Worm (Caenorhabditis elegans) whole organism, midembryonic: ENCODE measurements around the gene F52C12.2.

Experiments used
- T22C8.4 ChIP-seq: fragments of 200-800 bp; sonication (Bioruptor generic); IDR thresholded peaks from 2 replicates; pipeline ENCODE4 v1.3.6; 2022; ENCODE audit warnings: missing genetic modification characterization, missing compliant biosample characterization
- cog-1 ChIP-seq: sonication (generic microtip); optimal IDR thresholded peaks from 2 replicates; lab custom pipeline; 2016; ENCODE audit warnings: missing genetic modification characterization, missing compliant biosample characterization
- flt-1 ChIP-seq: fragments of 200-800 bp; sonication (Bioruptor generic); IDR thresholded peaks from 2 replicates; pipeline ENCODE4 v1.3.6; 2022; ENCODE audit warnings: missing genetic modification characterization, missing compliant biosample characterization
- klf-2 ChIP-seq: fragments of 200-800 bp; sonication (Bioruptor generic); conservative IDR thresholded peaks from 2 replicates; pipeline ENCODE4 v1.3.6; 2022; ENCODE audit warnings: missing genetic modification reagents, missing genetic modification characterization, missing compliant biosample characterization
- med-1 ChIP-seq: sonication (generic microtip); optimal IDR thresholded peaks from 2 replicates; lab custom pipeline; 2017; ENCODE audit warnings: missing genetic modification characterization, mild to moderate bottlenecking, missing compliant biosample characterization, antibody characterized with exemption, missing genetic modification reagents; ENCODE audit not compliant: insufficient read depth
- ref-1 ChIP-seq: fragments of 200-800 bp; sonication (Bioruptor generic); conservative IDR thresholded peaks from 2 replicates; pipeline ENCODE4 v1.3.6; 2022; ENCODE audit warnings: missing genetic modification reagents, missing genetic modification characterization, missing compliant biosample characterization
- tab-1 ChIP-seq: fragments of 200-800 bp; sonication (Bioruptor generic); IDR thresholded peaks from 2 replicates; pipeline ENCODE4 v1.3.6; 2022; ENCODE audit warnings: missing genetic modification characterization, missing compliant biosample characterization
- ztf-23 ChIP-seq: fragments of 200-800 bp; sonication (Bioruptor generic); IDR thresholded peaks from 2 replicates; pipeline ENCODE4 v1.3.6; 2022; ENCODE audit warnings: missing genetic modification reagents, missing genetic modification characterization, missing compliant biosample characterization
- ztf-29 ChIP-seq: fragments of 200-800 bp; sonication (Bioruptor generic); IDR thresholded peaks from 2 replicates; pipeline ENCODE4 v1.3.6; 2022; ENCODE audit warnings: missing genetic modification reagents, missing genetic modification characterization, missing compliant biosample characterization

F52C12.2 gene

DNA sequence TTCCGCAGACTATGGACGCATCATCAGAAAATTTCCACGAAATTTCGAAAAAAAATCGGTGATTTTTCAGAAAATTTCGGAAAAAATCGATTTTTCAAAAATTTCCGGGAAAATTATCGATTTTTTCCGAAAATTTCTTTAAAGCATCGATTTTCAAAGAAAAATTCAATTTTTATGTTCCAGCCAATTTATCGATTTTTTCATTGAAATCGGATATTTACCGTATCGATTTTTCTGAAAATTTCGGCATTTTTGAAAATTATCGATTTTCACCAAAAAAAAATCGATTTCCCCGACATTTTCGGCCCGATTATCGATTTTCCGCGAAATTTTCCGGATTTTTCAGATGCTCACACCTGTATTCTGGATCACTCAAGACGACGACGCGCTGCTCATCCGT is 11.8 kb downstream of the F52C12.2 start, which contains the start of gene Y48A5A.1:
Y48A5A.1 (plus strand) TSS at position 347 of the 400 bp plus-strand sequence.
- no peak for TF ChIP-seq flt-1 (GFP tag; lab: Robert Waterston, UW)
- TF ChIP-seq cog-1 = no peak
- no peak for TF ChIP-seq tab-1 (GFP tag; lab: Robert Waterston, UW)
- TF ChIP-seq klf-2 (GFP tag; lab: Robert Waterston, UW) = no peak
- no peak for TF ChIP-seq ref-1
- no peak for TF ChIP-seq ztf-23
- peak; percentile 77 for TF ChIP-seq T22C8.4 (GFP tag; lab: Robert Waterston, UW)
- TF ChIP-seq med-1 (GFP tag; lab: Kevin White, UChicago) = no peak

DNA sequence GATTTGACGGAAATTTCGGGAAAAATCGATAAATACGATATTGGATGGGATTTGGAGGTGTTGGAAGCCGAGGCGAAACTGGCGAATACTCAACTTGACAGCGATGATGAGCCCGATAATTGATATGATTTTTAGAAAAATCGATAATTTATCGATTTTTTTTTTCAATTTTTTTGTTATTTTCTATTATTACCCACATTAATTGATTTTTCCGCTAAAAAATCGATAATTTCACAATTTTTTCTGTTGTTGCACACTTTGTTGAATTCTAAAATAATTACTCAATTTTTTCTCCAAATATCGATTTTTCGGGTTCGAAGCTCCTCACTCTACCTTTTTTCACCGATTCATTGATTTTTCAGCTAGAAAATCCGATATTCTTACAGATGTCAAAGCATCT is 16.0 kb downstream of the F52C12.2 start, which contains the start of gene Y48A5A.3:
Y48A5A.3 (plus strand) TSS at position 385 of the 400 bp plus-strand sequence.
- peak; percentile 74 for TF ChIP-seq T22C8.4 (GFP tag; lab: Robert Waterston, UW)
- no peak for TF ChIP-seq ref-1

DNA sequence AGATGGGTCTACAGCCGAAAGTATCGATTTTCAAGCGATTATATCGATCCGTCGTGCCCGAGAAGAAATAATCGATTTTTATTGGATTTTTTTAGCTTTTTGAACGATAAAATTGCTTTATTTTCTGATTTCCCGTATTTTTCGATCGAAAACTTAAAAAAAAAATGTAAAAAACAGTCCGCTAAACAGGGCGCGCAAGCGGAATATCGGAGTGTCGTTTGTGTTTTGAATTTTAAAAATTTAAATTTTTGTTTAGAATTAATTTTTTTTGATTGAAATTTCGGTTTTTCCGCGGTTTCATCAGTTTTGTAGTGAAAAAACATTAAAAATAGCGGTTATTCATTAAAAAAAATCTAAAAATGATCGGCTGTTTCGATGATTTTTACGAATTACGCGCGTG is 16.8 kb downstream of the F52C12.2 start:
- TF ChIP-seq ztf-29 (GFP tag; lab: Robert Waterston, UW) (no peak), flt-1 (GFP tag; lab: Robert Waterston, UW) (no peak), ref-1 (no peak), tab-1 (GFP tag; lab: Robert Waterston, UW) (no peak), klf-2 (GFP tag; lab: Robert Waterston, UW) (no peak), med-1 (GFP tag; lab: Kevin White, UChicago) (no peak), T22C8.4 (GFP tag; lab: Robert Waterston, UW) (no peak), ztf-23 (no peak), cog-1 (no peak)

ce11 chrIV:1971078-1971477 is 17.7 kb downstream of the F52C12.2 start:
- TF ChIP-seq flt-1 (GFP tag; lab: Robert Waterston, UW) = no peak
- TF ChIP-seq ref-1 = no peak
- TF ChIP-seq T22C8.4 (GFP tag; lab: Robert Waterston, UW) = peak; percentile 71

ce11 chrIV:1972271-1972670 is 18.9 kb downstream of the F52C12.2 start, which contains the start of gene Y76B12C.4:
Y76B12C.4 (minus strand) TSS chrIV:1972371.
- TF ChIP-seq ztf-29 (GFP tag; lab: Robert Waterston, UW) (no peak), tab-1 (GFP tag; lab: Robert Waterston, UW) (no peak), klf-2 (GFP tag; lab: Robert Waterston, UW) (no peak), med-1 (GFP tag; lab: Kevin White, UChicago) (no peak), flt-1 (GFP tag; lab: Robert Waterston, UW) (no peak), ref-1 (no peak), ztf-23 (no peak), cog-1 (no peak), T22C8.4 (GFP tag; lab: Robert Waterston, UW) (no peak)

ce11 chrIV:1973372-1973771 is 20.0 kb downstream of the F52C12.2 start, which contains the start of gene Y76B12C.3:
Y76B12C.3 (plus strand) TSS chrIV:1973705.
- TF ChIP-seq tab-1 (GFP tag; lab: Robert Waterston, UW) (no peak), ref-1 (no peak), ztf-23 (no peak), T22C8.4 (GFP tag; lab: Robert Waterston, UW) (no peak), med-1 (GFP tag; lab: Kevin White, UChicago) (no peak), flt-1 (GFP tag; lab: Robert Waterston, UW) (no peak)

DNA sequence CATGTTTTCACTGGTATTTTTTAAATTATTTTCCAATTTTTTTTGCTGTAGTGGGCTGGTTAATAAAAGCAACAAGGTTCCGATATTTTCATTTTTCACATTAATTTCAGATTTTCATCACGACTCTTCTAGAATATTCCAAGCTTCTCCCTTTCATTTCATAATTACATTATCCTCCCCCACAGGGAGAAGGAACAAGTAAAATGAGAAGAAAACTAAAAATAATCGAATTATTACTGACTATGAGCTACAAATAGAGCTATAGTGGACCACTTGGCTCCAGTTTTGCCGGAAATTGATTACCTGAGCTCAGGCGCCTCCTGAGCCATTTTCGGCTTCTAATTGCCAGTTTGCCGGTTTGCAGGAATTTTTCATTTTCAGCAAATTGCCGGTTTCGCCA is 22.2 kb downstream of the F52C12.2 start:
- no peak for TF ChIP-seq ztf-29 (GFP tag; lab: Robert Waterston, UW)

DNA sequence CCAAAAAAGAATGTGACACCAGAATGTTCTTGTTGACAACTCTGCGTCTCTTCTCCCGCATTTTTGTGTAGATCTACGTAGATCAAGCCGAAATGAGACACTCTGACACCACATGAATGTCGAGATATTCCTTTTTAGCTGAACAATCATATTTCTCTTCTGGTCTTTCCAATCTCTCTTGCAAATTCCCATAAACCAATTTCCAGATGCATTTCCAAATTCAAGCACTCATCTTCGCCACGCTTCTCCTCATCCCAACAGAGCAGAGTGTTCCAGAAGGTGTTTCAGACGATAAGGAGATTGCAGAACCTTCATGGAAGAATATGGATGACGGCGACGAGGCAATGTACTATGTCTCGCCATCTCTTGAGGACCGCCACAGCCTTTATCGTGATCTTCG is 26.4 kb downstream of the F52C12.2 start, which contains the start of gene Y76B12C.8:
Y76B12C.8 (plus strand) TSS at position 207 of the 400 bp plus-strand sequence.
- TF ChIP-seq cog-1 = no peak

- peak; percentile 36 for TF ChIP-seq cog-1
- TF ChIP-seq T22C8.4 (GFP tag; lab: Robert Waterston, UW) = 0 out of 2 replicates have a peak, but pooled peaks have one; percentile 6
- peak; percentile 79 for TF ChIP-seq flt-1 (GFP tag; lab: Robert Waterston, UW)
- 0 out of 2 replicates have a peak, but pooled peaks have one; percentile 54 for TF ChIP-seq klf-2 (GFP tag; lab: Robert Waterston, UW)
- TF ChIP-seq ref-1 = 0 out of 2 replicates have a peak, but pooled peaks have one; percentile 33
- TF ChIP-seq med-1 (GFP tag; lab: Kevin White, UChicago) = peak; percentile 38
- peak; percentile 56; the same call in 1 of the 2 replicates for TF ChIP-seq ztf-29 (GFP tag; lab: Robert Waterston, UW)
- peak; percentile 65; the same call in 1 of the 2 replicates for TF ChIP-seq tab-1 (GFP tag; lab: Robert Waterston, UW)
- TF ChIP-seq ztf-23 = peak; percentile 74
These were observed 27.6 kb downstream of the F52C12.2 start, which contains the start of gene Y76B12C.6 for ce11 chrIV:1980961-1981446. Y76B12C.6 (plus strand) TSS chrIV:1981396.

DNA sequence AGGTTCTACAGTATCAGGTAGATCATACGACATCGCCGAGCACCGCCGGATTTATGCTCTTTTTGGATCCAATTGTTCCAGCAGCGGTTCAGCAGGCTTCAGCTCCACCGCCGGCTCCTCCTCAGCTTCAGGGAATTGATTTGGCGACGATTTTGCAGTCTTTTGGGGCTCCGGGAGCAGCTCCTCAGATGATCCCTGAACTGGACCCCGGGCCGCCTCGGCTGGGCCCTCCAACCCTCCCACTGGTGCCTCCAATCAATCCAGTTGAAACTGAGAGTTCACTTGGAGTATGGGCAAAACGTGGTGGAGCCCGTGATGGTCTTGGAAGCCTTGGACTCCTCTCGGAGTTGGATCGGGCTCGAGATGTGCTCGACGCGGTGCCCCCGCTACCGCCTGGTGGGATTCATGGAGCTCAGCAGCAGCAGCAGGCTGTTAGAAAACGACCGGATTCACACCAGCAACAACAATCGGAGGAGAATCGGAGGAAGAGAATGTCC is 37.5 kb downstream of the F52C12.2 start:
- no peak for TF ChIP-seq ref-1
- TF ChIP-seq ztf-23 = no peak
- no peak for TF ChIP-seq klf-2 (GFP tag; lab: Robert Waterston, UW)
- no peak for TF ChIP-seq ztf-29 (GFP tag; lab: Robert Waterston, UW)
- 0 out of 2 replicates have a peak, but pooled peaks have one; percentile 6 for TF ChIP-seq flt-1 (GFP tag; lab: Robert Waterston, UW)
- no peak for TF ChIP-seq T22C8.4 (GFP tag; lab: Robert Waterston, UW)
- no peak for TF ChIP-seq cog-1

DNA sequence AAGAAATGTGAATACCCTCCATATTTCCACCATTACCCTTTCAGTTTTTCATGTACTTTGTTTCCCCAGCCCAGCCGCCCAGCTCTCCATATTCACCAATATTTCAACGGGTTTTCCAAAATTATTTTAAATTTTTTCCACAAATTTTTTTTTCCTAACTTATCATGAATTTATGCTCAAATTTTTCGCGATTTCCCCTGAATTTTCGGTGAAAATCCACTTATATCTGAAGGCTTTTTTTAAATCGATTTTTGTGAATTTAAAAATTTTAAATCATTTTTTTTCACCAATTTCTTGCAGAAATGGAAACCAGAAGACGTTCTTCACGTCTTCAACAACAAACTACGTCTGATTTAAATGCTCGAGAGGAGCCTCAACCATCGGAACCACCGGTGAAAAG is 39.4 kb downstream of the F52C12.2 start, which contains the start of gene xpc-1:
xpc-1 (plus strand) TSS at position 301 of the 400 bp plus-strand sequence.
- TF ChIP-seq ztf-29 (GFP tag; lab: Robert Waterston, UW) = no peak
- TF ChIP-seq cog-1 = no peak
- no peak for TF ChIP-seq klf-2 (GFP tag; lab: Robert Waterston, UW)
- no peak for TF ChIP-seq ref-1
- no peak for TF ChIP-seq ztf-23
- TF ChIP-seq flt-1 (GFP tag; lab: Robert Waterston, UW) = no peak
- no peak for TF ChIP-seq T22C8.4 (GFP tag; lab: Robert Waterston, UW)
- no peak for TF ChIP-seq tab-1 (GFP tag; lab: Robert Waterston, UW)
- no peak for TF ChIP-seq med-1 (GFP tag; lab: Kevin White, UChicago)
